Fruit fly (Drosophila melanogaster) Kc167 (cell line): ENCODE measurements around the gene ATPsynepsilonL.

Source experiments
- insv ChIP-seq: fragments of >200 bp; optimal IDR thresholded peaks from 3 replicates; lab custom pipeline; 2018; ENCODE audit warnings: missing external identifiers
- psq ChIP-seq: fragments of >200 bp; optimal IDR thresholded peaks from 2 replicates; lab custom pipeline; 2017; ENCODE audit warnings: missing external identifiers

- TF ChIP-seq psq (no peak), insv (lab: Kevin White, UChicago) (no peak)
These were observed 44.8 kb downstream of the ATPsynepsilonL start for dm6 chr3R:10166334-10166733.
